Worm (Caenorhabditis elegans): ENCODE data around the gene appg-1.

appg-1 gene

ce11 chrII:10294262-10294661 lies 31.6 kb upstream of the appg-1 start (continued):
- TF ChIP-seq lin-13 (GFP tag; optimal IDR thresholded peaks at IDR 0.05) (no peak), ztf-4 (tag; optimal IDR thresholded peaks at IDR 0.05) (no peak), ceh-63 (GFP tag; optimal IDR thresholded peaks at IDR 0.05) (no peak), lin-14 (GFP tag; optimal IDR thresholded peaks at IDR 0.05) (peak; percentile 50), nhr-47 (tag; optimal IDR thresholded peaks at IDR 0.05) (no peak), zip-4 (GFP tag; optimal IDR thresholded peaks at IDR 0.05) (no peak), skn-1 (tag; optimal IDR thresholded peaks at IDR 0.05) (no peak), F16B12.6 (tag; optimal IDR thresholded peaks at IDR 0.05) (no peak), unc-30 (tag; optimal IDR thresholded peaks at IDR 0.05) (no peak), mef-2 (tag; optimal IDR thresholded peaks at IDR 0.05) (no peak), ceh-88 (GFP tag; IDR thresholded peaks at IDR 0.05) (no peak), fkh-8 (tag; optimal IDR thresholded peaks at IDR 0.05) (no peak), unc-86 (tag; optimal IDR thresholded peaks at IDR 0.05) (no peak), rnt-1 (tag; optimal IDR thresholded peaks at IDR 0.05) (no peak), mdl-1 (tag; optimal IDR thresholded peaks at IDR 0.05) (peak in 1 of 2 experiments; percentile 48), aly-2 (tag; optimal IDR thresholded peaks at IDR 0.05) (no peak), nhr-20 (tag; optimal IDR thresholded peaks at IDR 0.05) (peak; percentile 77), snpc-4 (tag; optimal IDR thresholded peaks at IDR 0.05) (no peak), nhr-71 (tag; optimal IDR thresholded peaks at IDR 0.05) (peak; percentile 71), nhr-11 (tag; optimal IDR thresholded peaks at IDR 0.05) (no peak), dpl-1 (GFP tag; optimal IDR thresholded peaks at IDR 0.05) (peak in 1 of 3 experiments; percentile 17), tbx-2 (tag; optimal IDR thresholded peaks at IDR 0.05) (peak; percentile 37), nhr-12 (tag; optimal IDR thresholded peaks at IDR 0.05) (no peak), irx-1 (tag; optimal IDR thresholded peaks at IDR 0.05) (no peak), unc-130 (tag; optimal IDR thresholded peaks at IDR 0.05) (no peak), C16A3.4 (tag; optimal IDR thresholded peaks at IDR 0.05) (no peak), sox-4 (tag; optimal IDR thresholded peaks at IDR 0.05) (no peak), nhr-84 (tag; optimal IDR thresholded peaks at IDR 0.05) (no peak), aha-1 (tag; optimal IDR thresholded peaks at IDR 0.05) (no peak), dsc-1 (tag; optimal IDR thresholded peaks at IDR 0.05) (no peak), sptf-1 (tag; optimal IDR thresholded peaks at IDR 0.05) (no peak), efl-1 (optimal IDR thresholded peaks at IDR 0.05) (no peak), efl-1 (GFP tag; optimal IDR thresholded peaks at IDR 0.05 in 1 of 2) (no peak), egl-27 (tag; optimal IDR thresholded peaks at IDR 0.05) (no peak), grh-1 (GFP tag; IDR thresholded peaks at IDR 0.05) (no peak), C34B4.2 (tag; optimal IDR thresholded peaks at IDR 0.05) (no peak), ceh-82 (tag; optimal IDR thresholded peaks at IDR 0.05) (no peak), zag-1 (tag; optimal IDR thresholded peaks at IDR 0.05) (no peak), sup-37 (GFP tag; optimal IDR thresholded peaks at IDR 0.05) (no peak), ceh-90 (tag; optimal IDR thresholded peaks at IDR 0.05) (no peak), nhr-237 (tag; optimal IDR thresholded peaks at IDR 0.05) (no peak), fkh-10 (GFP tag; optimal IDR thresholded peaks at IDR 0.05) (no peak), lin-15B (tag; optimal IDR thresholded peaks at IDR 0.05) (no peak), nhr-85 (tag) (peak; percentile 96)

- TF ChIP-seq lin-15B (tag; optimal IDR thresholded peaks at IDR 0.05) (no peak), nhr-47 (tag; optimal IDR thresholded peaks at IDR 0.05) (peak; percentile 30), ztf-4 (tag; optimal IDR thresholded peaks at IDR 0.05) (peak; percentile 77), nhr-71 (tag; optimal IDR thresholded peaks at IDR 0.05) (peak; percentile 90), blmp-1 (tag; optimal IDR thresholded peaks at IDR 0.05) (no peak), nhr-20 (tag; optimal IDR thresholded peaks at IDR 0.05) (peak; percentile 66), rnt-1 (tag; optimal IDR thresholded peaks at IDR 0.05) (peak; percentile 85), nhr-19 (GFP tag; conservative IDR thresholded peaks at IDR 0.05) (peak; percentile 78), egl-27 (tag; optimal IDR thresholded peaks at IDR 0.05) (no peak), dpl-1 (GFP tag; optimal IDR thresholded peaks at IDR 0.05) (peak in 1 of 3 experiments; percentile 11), lin-14 (GFP tag; optimal IDR thresholded peaks at IDR 0.05) (peak; percentile 81), lin-13 (GFP tag; optimal IDR thresholded peaks at IDR 0.05) (peak; percentile 24), fkh-8 (tag; optimal IDR thresholded peaks at IDR 0.05) (no peak), elt-3 (tag; optimal IDR thresholded peaks at IDR 0.05) (no peak), lin-35 (GFP tag; optimal IDR thresholded peaks at IDR 0.05) (peak in 1 of 2 experiments; percentile 9), lin-39 (tag; optimal IDR thresholded peaks at IDR 0.05) (peak; percentile 80), aly-2 (tag; optimal IDR thresholded peaks at IDR 0.05) (no peak), fkh-4 (tag; optimal IDR thresholded peaks at IDR 0.05; ENCODE audit: borderline replicate concordance) (no peak), ztf-11 (tag; optimal IDR thresholded peaks at IDR 0.05) (no peak), lsy-2 (tag; optimal IDR thresholded peaks at IDR 0.05) (peak; percentile 21 to 40), mef-2 (tag; optimal IDR thresholded peaks at IDR 0.05) (no peak), tbx-2 (tag; optimal IDR thresholded peaks at IDR 0.05) (peak; percentile 41), snpc-4 (tag; optimal IDR thresholded peaks at IDR 0.05) (no peak), dsc-1 (tag; optimal IDR thresholded peaks at IDR 0.05) (peak; percentile 71)
These were observed 25.6 kb upstream of the appg-1 start, which contains the start of gene nep-26 for ce11 chrII:10300082-10300749. nep-26 (minus strand) TSS chrII:10300132.

Measured in whole organism, L1 larva.